Worm (Caenorhabditis elegans): ENCODE data around the gene unc-8.

DNA sequence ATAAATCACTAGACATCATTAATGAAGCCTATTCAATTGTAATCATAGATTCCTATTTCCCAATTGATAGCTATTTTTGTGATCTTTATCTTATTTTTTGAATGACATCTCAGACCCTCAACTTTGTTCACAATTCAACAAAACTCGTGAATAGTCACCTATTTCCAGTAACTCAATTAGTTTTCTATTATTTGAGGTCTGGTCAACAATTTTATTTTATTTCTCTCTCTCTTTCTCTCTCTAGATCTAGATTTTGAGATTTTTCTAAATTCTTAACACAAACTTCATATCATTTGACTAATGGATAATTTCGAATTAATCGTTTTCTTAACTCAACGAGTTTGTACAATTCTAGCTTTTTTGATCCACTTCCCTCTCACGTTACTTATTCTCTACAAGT is 23.5 kb upstream of the unc-8 start, which contains the start of gene str-1:
- TF ChIP-seq him-1 (tag; optimal IDR thresholded peaks at IDR 0.05) (no peak), W03F9.2 (tag; optimal IDR thresholded peaks at IDR 0.05) (no peak)
